Fruit fly (Drosophila melanogaster): ENCODE results near the gene CG42718.

DNA sequence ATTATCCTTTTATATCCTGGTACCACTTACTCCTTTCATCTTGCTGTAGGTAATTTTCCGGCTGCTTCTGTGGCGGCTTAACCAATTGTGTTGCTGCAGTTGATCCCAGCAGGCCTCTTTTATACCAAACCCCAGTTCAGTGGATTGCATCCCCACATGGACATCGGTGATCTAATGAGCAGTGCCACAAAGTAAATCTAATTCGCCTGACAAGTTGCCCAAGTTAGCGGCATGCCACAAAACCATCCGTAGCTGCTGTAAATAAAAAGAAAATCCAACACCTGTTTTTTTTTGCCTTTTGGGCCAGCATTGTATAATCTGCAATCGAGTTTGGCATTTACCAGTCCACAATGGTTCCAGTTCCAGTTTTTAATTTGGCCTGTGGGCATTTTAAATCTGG, 41.9 kb downstream of the CG42718 start, which contains the start of gene CG13050:
- TF ChIP-seq svp (GFP tag) = no peak
- no peak for TF ChIP-seq OdsH (GFP tag; optimal IDR thresholded peaks at IDR 0.05)
- TF ChIP-seq pdm3 (GFP tag; optimal IDR thresholded peaks at IDR 0.05) = no peak
- no peak for TF ChIP-seq CG6163 (GFP tag; IDR thresholded peaks at IDR 0.05)
- TF ChIP-seq CG16779 (tag; optimal IDR thresholded peaks at IDR 0.05) = no peak
- no peak for TF ChIP-seq cyc (GFP tag; optimal IDR thresholded peaks at IDR 0.05)

Measured in whole organism, prepupa.